Fruit fly (Drosophila melanogaster): ENCODE measurements around the gene CG9777.

Gene CG9777

DNA sequence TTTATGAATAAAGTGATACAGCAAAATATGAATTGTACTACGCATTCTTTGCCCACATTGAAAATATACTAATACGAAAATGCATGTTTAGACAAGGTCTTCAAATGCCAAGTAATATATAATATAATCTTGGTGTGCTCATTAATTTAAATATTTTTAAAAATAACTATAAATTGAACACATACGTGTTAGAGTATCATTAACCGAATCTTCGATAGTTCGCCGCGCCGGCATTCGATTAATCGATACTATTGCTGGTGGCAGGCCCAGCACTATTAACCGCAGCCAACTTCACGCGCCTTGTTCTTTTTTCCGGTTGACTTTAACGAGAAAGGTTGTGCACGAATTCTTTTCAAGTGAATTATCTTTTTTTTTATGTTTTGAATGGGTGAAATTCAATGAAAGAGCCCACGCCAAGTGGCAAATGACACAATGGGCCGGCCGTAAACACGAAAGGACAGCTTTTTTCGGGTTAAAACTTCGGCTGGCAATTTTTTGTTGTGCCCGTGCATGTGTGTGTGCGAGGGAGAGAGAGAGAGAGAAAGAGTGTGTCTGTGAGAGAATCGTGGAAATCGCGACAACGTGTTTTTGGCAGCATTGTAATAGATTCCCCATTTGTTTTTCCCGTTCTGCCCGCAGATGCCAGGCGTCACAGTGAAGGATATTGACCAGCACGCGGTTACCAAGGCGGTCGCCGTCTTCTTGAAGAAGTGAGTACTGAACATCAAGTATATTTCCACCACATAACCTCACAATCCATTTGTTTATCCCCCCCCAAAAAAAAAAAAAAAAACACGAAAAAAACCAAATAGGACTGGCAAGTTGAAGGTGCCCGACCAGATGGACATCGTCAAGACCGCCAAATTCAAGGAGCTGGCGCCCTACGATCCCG is 5.8 kb upstream of the CG9777 start, which contains the start of gene RpS19a (continued):
- TF ChIP-seq vnd (GFP tag; IDR thresholded peaks at IDR 0.05; ENCODE audit: partially characterized antibody): 0 out of 3 replicates have a peak, but pooled peaks have one; percentile 54
- TF ChIP-seq CHES-1-like (GFP tag; optimal IDR thresholded peaks at IDR 0.05): no peak
- peak; percentile 92 for TF ChIP-seq B-H2 (GFP tag; optimal IDR thresholded peaks at IDR 0.05)
- TF ChIP-seq Usf (GFP tag; optimal IDR thresholded peaks at IDR 0.05): peak; percentile 48
- TF ChIP-seq cg (GFP tag; optimal IDR thresholded peaks at IDR 0.05): peak; percentile 72
- peak; percentile 98 for TF ChIP-seq MESR4 (GFP tag; optimal IDR thresholded peaks at IDR 0.05)
- TF ChIP-seq CG9437 (GFP tag; optimal IDR thresholded peaks at IDR 0.05): peak; percentile 74
- peak; percentile 32 for TF ChIP-seq vfl (GFP tag; optimal IDR thresholded peaks at IDR 0.05)
- peak; percentile 88 for TF ChIP-seq BtbVII (GFP tag; optimal IDR thresholded peaks at IDR 0.05)
- peak; percentile 40 for TF ChIP-seq HmgD (GFP tag; optimal IDR thresholded peaks at IDR 0.05)
- TF ChIP-seq mld (GFP tag; IDR thresholded peaks at IDR 0.05; ENCODE audit: partially characterized antibody): 0 out of 3 replicates have a peak, but pooled peaks have one; percentile 4
- TF ChIP-seq CG6813 (GFP tag; optimal IDR thresholded peaks at IDR 0.05): peak; percentile 88
- peak; percentile 74 for TF ChIP-seq CG7839 (tag; optimal IDR thresholded peaks at IDR 0.05)
- TF ChIP-seq CG31388 (GFP tag; optimal IDR thresholded peaks at IDR 0.05): no peak
- peak; percentile 47 for TF ChIP-seq CG9797 (GFP tag; optimal IDR thresholded peaks at IDR 0.05)
- TF ChIP-seq gfzf (GFP tag; optimal IDR thresholded peaks at IDR 0.05): no peak
- peak; percentile 66 for TF ChIP-seq Nf-YC (tag; optimal IDR thresholded peaks at IDR 0.05)
- peak; percentile 40 for TF ChIP-seq tin (GFP tag; optimal IDR thresholded peaks at IDR 0.05)
- TF ChIP-seq tx (GFP tag; optimal IDR thresholded peaks at IDR 0.05): no peak
- TF ChIP-seq Hmx (GFP tag; optimal IDR thresholded peaks at IDR 0.05): no peak
- peak; percentile 94 for TF ChIP-seq CG7987 (GFP tag; optimal IDR thresholded peaks at IDR 0.05)
- peak; percentile 34 for TF ChIP-seq fu2 (GFP tag; optimal IDR thresholded peaks at IDR 0.05)
- TF ChIP-seq tgo (GFP tag; IDR thresholded peaks at IDR 0.05): peak; percentile 51; the same call in 2 of the 3 replicates
- peak; percentile 29 for TF ChIP-seq CG3163 (GFP tag; optimal IDR thresholded peaks at IDR 0.05)
- 0 out of 2 replicates have a peak, but pooled peaks have one; percentile 2 for TF ChIP-seq inv (GFP tag; IDR thresholded peaks at IDR 0.05; ENCODE audit: partially characterized antibody)
- no peak for TF ChIP-seq sima (GFP tag; optimal IDR thresholded peaks at IDR 0.05)
- TF ChIP-seq CkIIα-i1 (GFP tag; IDR thresholded peaks at IDR 0.05): 0 out of 2 replicates have a peak, but pooled peaks have one; percentile 37
- TF ChIP-seq tll (GFP tag; optimal IDR thresholded peaks at IDR 0.05): peak in 1 of 2 experiments; percentile 85
- TF ChIP-seq CG14441 (GFP tag; IDR thresholded peaks at IDR 0.05): peak; percentile 39; the same call in 1 of the 2 replicates
- TF ChIP-seq sr (GFP tag; IDR thresholded peaks at IDR 0.05): peak; percentile 71; the same call in 2 of the 3 replicates
- peak; percentile 70 for TF ChIP-seq CG2678 (tag; optimal IDR thresholded peaks at IDR 0.05)
- peak; percentile 88 for TF ChIP-seq chm (GFP tag; IDR thresholded peaks at IDR 0.05)
- peak; percentile 68 for TF ChIP-seq CG11723 (GFP tag; optimal IDR thresholded peaks at IDR 0.05)
- TF ChIP-seq CG14860 (GFP tag; IDR thresholded peaks at IDR 0.05; ENCODE audit: partially characterized antibody): 0 out of 3 replicates have a peak, but pooled peaks have one; percentile 34
- peak; percentile 51 for TF ChIP-seq CG8924 (tag; optimal IDR thresholded peaks at IDR 0.05)
- no peak for TF ChIP-seq Ravus (GFP tag; IDR thresholded peaks at IDR 0.05)
- 0 out of 2 replicates have a peak, but pooled peaks have one; percentile 46 for TF ChIP-seq dati (GFP tag; IDR thresholded peaks at IDR 0.05)
- peak; percentile 70 for TF ChIP-seq CG10366 (GFP tag; IDR thresholded peaks at IDR 0.05)
- TF ChIP-seq danr (GFP tag; IDR thresholded peaks at IDR 0.05): 0 out of 2 replicates have a peak, but pooled peaks have one; percentile 14
- peak; percentile 21 for TF ChIP-seq Ssrp (tag; optimal IDR thresholded peaks at IDR 0.05)
- TF ChIP-seq ERR (GFP tag; optimal IDR thresholded peaks at IDR 0.05): no peak
- peak; percentile 68; the same call in 1 of the 3 replicates for TF ChIP-seq C15 (GFP tag; IDR thresholded peaks at IDR 0.05)
- no peak for TF ChIP-seq trh (GFP tag; optimal IDR thresholded peaks at IDR 0.05)
- peak; percentile 49 for TF ChIP-seq nmo (GFP tag; optimal IDR thresholded peaks at IDR 0.05)
- peak; percentile 7 for TF ChIP-seq CG12236 (GFP tag; optimal IDR thresholded peaks at IDR 0.05)
- peak; percentile 49 for TF ChIP-seq slp2 (GFP tag; optimal IDR thresholded peaks at IDR 0.05)
- TF ChIP-seq caup (GFP tag; optimal IDR thresholded peaks at IDR 0.05; ENCODE audit: severe bottlenecking): peak; percentile 92
